Fruit fly (Drosophila melanogaster): ENCODE results near the gene CG31955.

Gene CG31955

dm6 chr2L:3737003-3737662, 24.2 kb upstream of the CG31955 start:
- TF ChIP-seq CkIIα-i1 (GFP tag; IDR thresholded peaks at IDR 0.05) (no peak), CG12104 (GFP tag; optimal IDR thresholded peaks at IDR 0.05) (no peak), Camta (GFP tag; optimal IDR thresholded peaks at IDR 0.05) (no peak), CG1603 (tag; optimal IDR thresholded peaks at IDR 0.05) (no peak), CG12769 (tag; optimal IDR thresholded peaks at IDR 0.05) (no peak), bbx (GFP tag; IDR thresholded peaks at IDR 0.05; ENCODE audit: partially characterized antibody) (no peak), CG14050 (GFP tag; IDR thresholded peaks at IDR 0.05) (no peak), crol (GFP tag; IDR thresholded peaks at IDR 0.05) (peak; percentile 69), chif (GFP tag; optimal IDR thresholded peaks at IDR 0.05) (no peak), lab (GFP tag; optimal IDR thresholded peaks at IDR 0.05) (no peak), CG2202 (tag; optimal IDR thresholded peaks at IDR 0.05) (no peak), Dp (GFP tag; optimal IDR thresholded peaks at IDR 0.05) (no peak), CG13624 (GFP tag; optimal IDR thresholded peaks at IDR 0.05) (no peak), CG1602 (GFP tag; optimal IDR thresholded peaks at IDR 0.05) (no peak), pum (GFP tag; optimal IDR thresholded peaks at IDR 0.05) (no peak), Abd-B (GFP tag; optimal IDR thresholded peaks at IDR 0.05) (no peak), lov (optimal IDR thresholded peaks at IDR 0.05) (no peak), lov (GFP tag; IDR thresholded peaks at IDR 0.05) (no peak), MESR4 (GFP tag; optimal IDR thresholded peaks at IDR 0.05) (no peak), CG11504 (tag; optimal IDR thresholded peaks at IDR 0.05) (peak; percentile 47), CG2678 (tag; optimal IDR thresholded peaks at IDR 0.05) (peak; percentile 60), CG31441 (GFP tag; IDR thresholded peaks at IDR 0.05) (peak; percentile 33; the same call in 1 of the 2 replicates), CG8924 (tag; optimal IDR thresholded peaks at IDR 0.05) (no peak), CG7271 (tag; optimal IDR thresholded peaks at IDR 0.05) (no peak), CG6689 (GFP tag; IDR thresholded peaks at IDR 0.05) (0 out of 2 replicates have a peak, but pooled peaks have one; percentile 11), z (GFP tag; IDR thresholded peaks at IDR 0.05) (no peak), nmo (GFP tag; optimal IDR thresholded peaks at IDR 0.05) (peak; percentile 1), CG1832 (GFP tag; optimal IDR thresholded peaks at IDR 0.05) (no peak), tin (GFP tag; optimal IDR thresholded peaks at IDR 0.05) (no peak), row (GFP tag; IDR thresholded peaks at IDR 0.05) (peak; percentile 31; the same call in 2 of the 3 replicates), peb (GFP tag; IDR thresholded peaks at IDR 0.05) (no peak), CoRest (tag; optimal IDR thresholded peaks at IDR 0.05) (peak; percentile 28), zen (tag; optimal IDR thresholded peaks at IDR 0.05) (no peak), wek (GFP tag; optimal IDR thresholded peaks at IDR 0.05) (no peak), Meics (GFP tag; optimal IDR thresholded peaks at IDR 0.05) (peak; percentile 3), abd-A (tag; optimal IDR thresholded peaks at IDR 0.05) (peak; percentile 86), CG32532 (GFP tag; IDR thresholded peaks at IDR 0.05) (0 out of 2 replicates have a peak, but pooled peaks have one; percentile 28), pb (GFP tag; optimal IDR thresholded peaks at IDR 0.05) (no peak), Fer1 (GFP tag; optimal IDR thresholded peaks at IDR 0.05) (peak; percentile 15), Nf-YA (GFP tag; IDR thresholded peaks at IDR 0.05) (no peak), cg (GFP tag; optimal IDR thresholded peaks at IDR 0.05) (no peak), CG7839 (tag; optimal IDR thresholded peaks at IDR 0.05) (peak; percentile 3), gsb (GFP tag; IDR thresholded peaks at IDR 0.05) (no peak), CG6654 (GFP tag; optimal IDR thresholded peaks at IDR 0.05) (no peak), grau (tag; optimal IDR thresholded peaks at IDR 0.05) (peak; percentile 25), CG18262 (tag; optimal IDR thresholded peaks at IDR 0.05) (peak; percentile 18), Mad (GFP tag; optimal IDR thresholded peaks at IDR 0.05) (no peak), Rfx (GFP tag; IDR thresholded peaks at IDR 0.05) (peak; percentile 19; the same call in 1 of the 2 replicates), CG9437 (GFP tag; optimal IDR thresholded peaks at IDR 0.05) (peak; percentile 1), Oli (tag; optimal IDR thresholded peaks at IDR 0.05) (peak; percentile 25)

All from whole organism, embryonic.